Worm (Caenorhabditis elegans): ENCODE data around the gene C47D2.1.

Gene C47D2.1

ce11 chrX:8214424-8215115 lies at the start of gene C47D2.1:
Gene C47D2.1, plus strand, starts transcription at chrX:8215065.
- TF ChIP-seq hlh-15 (tag; optimal IDR thresholded peaks at IDR 0.05) (no peak), unc-42 (tag; optimal IDR thresholded peaks at IDR 0.05) (no peak), gmeb-2 (tag; optimal IDR thresholded peaks at IDR 0.05) (no peak), tbx-7 (tag; optimal IDR thresholded peaks at IDR 0.05) (no peak), unc-3 (GFP tag; conservative IDR thresholded peaks at IDR 0.05) (no peak), unc-3 (tag; optimal IDR thresholded peaks at IDR 0.05) (no peak), hlh-8 (tag; optimal IDR thresholded peaks at IDR 0.05) (no peak), C38D4.7 (GFP tag; optimal IDR thresholded peaks at IDR 0.05) (no peak), elt-4 (tag; optimal IDR thresholded peaks at IDR 0.05) (no peak)

- TF ChIP-seq unc-42 (tag; optimal IDR thresholded peaks at IDR 0.05) (peak; percentile 39), sdc-2 (tag; optimal IDR thresholded peaks at IDR 0.05) (no peak), elt-2 (tag; optimal IDR thresholded peaks at IDR 0.05) (no peak), nfya-1 (tag; optimal IDR thresholded peaks at IDR 0.05) (peak; percentile 24), ahr-1 (tag; optimal IDR thresholded peaks at IDR 0.05) (no peak), gmeb-2 (tag; optimal IDR thresholded peaks at IDR 0.05) (no peak), nhr-11 (tag; optimal IDR thresholded peaks at IDR 0.05) (no peak)
These were observed 45.3 kb upstream of the C47D2.1 start, which contains the start of gene C17H11.2 for ce11 chrX:8169534-8169933. Gene C17H11.2, plus strand, starts transcription at chrX:8169930.

DNA sequence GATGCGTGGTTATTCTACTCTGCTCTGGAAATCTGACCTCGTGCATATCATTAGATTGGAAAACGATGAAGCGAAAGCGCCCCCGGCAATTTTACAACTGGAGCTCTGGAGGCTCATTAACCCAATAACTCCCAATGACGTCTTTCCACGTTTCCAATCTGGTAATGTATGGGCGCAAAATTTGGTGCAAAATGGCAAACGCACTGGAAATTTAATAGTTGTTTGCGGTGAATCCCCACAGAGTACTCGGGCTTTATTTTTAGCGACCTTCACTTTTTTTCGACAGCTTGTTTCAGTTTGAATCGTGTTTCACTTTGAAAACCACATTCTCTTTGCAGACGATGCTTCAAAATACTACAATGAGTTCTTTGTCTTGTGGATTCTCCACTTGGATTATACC lies 41.3 kb upstream of the C47D2.1 start, which contains the start of gene C17H11.1:
TSS of gene C17H11.1 (plus strand) at position 301 of the 400 bp plus-strand sequence.
- TF ChIP-seq ama-1 (optimal IDR thresholded peaks at IDR 0.05) (no peak), lin-11 (tag; optimal IDR thresholded peaks at IDR 0.05) (no peak), dmd-4 (tag; optimal IDR thresholded peaks at IDR 0.05; ENCODE audit: borderline replicate concordance) (no peak), eyg-1 (tag; optimal IDR thresholded peaks at IDR 0.05) (no peak), ceh-31 (tag; optimal IDR thresholded peaks at IDR 0.05) (no peak), syd-9 (tag; optimal IDR thresholded peaks at IDR 0.05) (no peak), nhr-232 (tag; optimal IDR thresholded peaks at IDR 0.05) (no peak), mec-3 (tag; optimal IDR thresholded peaks at IDR 0.05; ENCODE audit: borderline replicate concordance) (no peak), dve-1 (tag; optimal IDR thresholded peaks at IDR 0.05) (no peak), ceh-24 (tag; optimal IDR thresholded peaks at IDR 0.05) (no peak), pha-4 (tag; optimal IDR thresholded peaks at IDR 0.05) (no peak), ceh-9 (tag; optimal IDR thresholded peaks at IDR 0.05) (no peak)

ce11 chrX:8181590-8182311 lies 33.1 kb upstream of the C47D2.1 start, which contains the start of gene C17H11.4:
Gene C17H11.4, minus strand, starts transcription at chrX:8181640.
- TF ChIP-seq fkh-6 (tag; optimal IDR thresholded peaks at IDR 0.05) (peak; percentile 54), unc-42 (tag; optimal IDR thresholded peaks at IDR 0.05) (peak; percentile 15), C08G9.2 (tag; optimal IDR thresholded peaks at IDR 0.05) (peak; percentile 16), ceh-45 (GFP tag; IDR thresholded peaks at IDR 0.05) (peak; percentile 78)

- no peak for TF ChIP-seq ceh-30 (tag; optimal IDR thresholded peaks at IDR 0.05)
- no peak for TF ChIP-seq hlh-15 (tag; optimal IDR thresholded peaks at IDR 0.05)
- TF ChIP-seq ahr-1 (tag; optimal IDR thresholded peaks at IDR 0.05): no peak
- no peak for TF ChIP-seq eyg-1 (tag; optimal IDR thresholded peaks at IDR 0.05)
- no peak for TF ChIP-seq sdc-2 (tag; optimal IDR thresholded peaks at IDR 0.05)
- TF ChIP-seq madf-2 (tag; optimal IDR thresholded peaks at IDR 0.05): no peak
- TF ChIP-seq ceh-45 (GFP tag; IDR thresholded peaks at IDR 0.05): no peak
- TF ChIP-seq ttx-3 (tag; optimal IDR thresholded peaks at IDR 0.05): no peak
- TF ChIP-seq fkh-10 (GFP tag; optimal IDR thresholded peaks at IDR 0.05): no peak
- no peak for TF ChIP-seq ceh-19 (GFP tag; optimal IDR thresholded peaks at IDR 0.05)
- TF ChIP-seq tbx-2 (tag; optimal IDR thresholded peaks at IDR 0.05): no peak
These were observed 29.8 kb upstream of the C47D2.1 start, which contains the start of gene C17H11.5 for ce11 chrX:8185037-8185436. Gene C17H11.5, minus strand, starts transcription at chrX:8185137.
